Fruit fly (Drosophila melanogaster) whole organism, embryonic: ENCODE results near the gene c12.2.
A peak's percentile ranks its signal among the peaks of the same experiment; 100 is the strongest.

ENCODE experiments used
- Aef1 ChIP-seq: fragments of 200-800 bp; sonication (Bioruptor generic); IDR thresholded peaks from 3 replicates; pipeline ENCODE4 v1.3.6; 2022; ENCODE audit warnings: missing biosample characterization, missing genetic modification characterization
- Bgb ChIP-seq: fragments of 200-800 bp; sonication (Bioruptor generic); IDR thresholded peaks from 2 replicates; pipeline ENCODE4 v1.3.6; 2022; ENCODE audit warnings: missing biosample characterization, missing genetic modification characterization; ENCODE audit not compliant: partially characterized antibody
- CG10979 ChIP-seq: fragments of 200-800 bp; sonication (Bioruptor generic); optimal IDR thresholded peaks from 2 replicates; lab custom pipeline; 2018; ENCODE audit warnings: missing biosample characterization, mild to moderate bottlenecking, missing genetic modification characterization, moderate library complexity
- CG2199 ChIP-seq: fragments of 200-800 bp; sonication (Bioruptor generic); IDR thresholded peaks from 3 replicates; pipeline ENCODE4 v1.3.6; 2022; ENCODE audit warnings: missing biosample characterization, missing genetic modification characterization
- CG32532 ChIP-seq: fragments of 200-800 bp; sonication (Bioruptor generic); IDR thresholded peaks from 2 replicates; pipeline ENCODE4 v1.3.6; 2022; ENCODE audit warnings: missing biosample characterization, missing genetic modification characterization
- CG3281 ChIP-seq: fragments of 200-800 bp; sonication (Bioruptor generic); optimal IDR thresholded peaks from 3 replicates; lab custom pipeline; 2017; ENCODE audit warnings: missing biosample characterization, mild to moderate bottlenecking, missing genetic modification characterization
- CG4617 ChIP-seq: fragments of 200-800 bp; sonication (Bioruptor generic); optimal IDR thresholded peaks from 3 replicates; lab custom pipeline; 2016; ENCODE audit warnings: missing biosample characterization, missing genetic modification characterization, borderline replicate concordance
- CG6272 ChIP-seq: fragments of 200-800 bp; sonication (Bioruptor generic); IDR thresholded peaks from 2 replicates; pipeline ENCODE4 v1.3.6; 2022; ENCODE audit warnings: missing biosample characterization, missing genetic modification characterization
- CG7271 ChIP-seq: fragments of 200-800 bp; sonication (Bioruptor generic); optimal IDR thresholded peaks from 2 replicates; lab custom pipeline; 2018; ENCODE audit warnings: missing biosample characterization, mild to moderate bottlenecking, missing genetic modification characterization, moderate library complexity
- CG7987 ChIP-seq: fragments of 200-800 bp; sonication (Bioruptor generic); optimal IDR thresholded peaks from 2 replicates; lab custom pipeline; 2018; ENCODE audit warnings: missing biosample characterization, mild to moderate bottlenecking, missing genetic modification characterization, moderate library complexity
- Camta ChIP-seq: fragments of 200-800 bp; sonication (Bioruptor generic); optimal IDR thresholded peaks from 2 replicates; lab custom pipeline; 2016; ENCODE audit warnings: missing biosample characterization, missing genetic modification characterization
- HLH3B ChIP-seq: fragments of 200-800 bp; sonication (Bioruptor generic); IDR thresholded peaks from 2 replicates; pipeline ENCODE4 v1.3.6; 2022; ENCODE audit warnings: missing biosample characterization, missing genetic modification characterization
- Jarid2 ChIP-seq: fragments of 200-800 bp; sonication (Bioruptor generic); optimal IDR thresholded peaks from 3 replicates; lab custom pipeline; 2017; ENCODE audit warnings: mild to moderate bottlenecking, missing biosample characterization, missing genetic modification reagents, missing genetic modification characterization
- Myb ChIP-seq: fragments of 200-800 bp; sonication (Bioruptor generic); optimal IDR thresholded peaks from 2 replicates; lab custom pipeline; 2016; ENCODE audit warnings: missing biosample characterization, missing genetic modification characterization
- NK7.1 ChIP-seq: fragments of 200-800 bp; sonication (Bioruptor generic); optimal IDR thresholded peaks from 3 replicates; lab custom pipeline; 2016; ENCODE audit warnings: missing biosample characterization, missing genetic modification characterization
- NfI ChIP-seq: fragments of 200-800 bp; sonication (Bioruptor generic); optimal IDR thresholded peaks from 3 replicates; lab custom pipeline; 2018; ENCODE audit warnings: missing biosample characterization, mild to moderate bottlenecking, missing genetic modification characterization, moderate library complexity
- Ravus ChIP-seq: fragments of 200-800 bp; sonication (Bioruptor generic); IDR thresholded peaks from 2 replicates; pipeline ENCODE4 v1.3.6; 2022; ENCODE audit warnings: missing biosample characterization, missing genetic modification characterization
- Rfx ChIP-seq: fragments of 200-800 bp; sonication (Bioruptor generic); IDR thresholded peaks from 2 replicates; pipeline ENCODE4 v1.3.6; 2022; ENCODE audit warnings: missing biosample characterization, missing genetic modification characterization
- Side ChIP-seq: fragments of 200-800 bp; sonication (Bioruptor generic); optimal IDR thresholded peaks from 2 replicates; lab custom pipeline; 2016; ENCODE audit warnings: missing biosample characterization, missing genetic modification characterization
- bcd ChIP-seq: fragments of 200-800 bp; sonication (Bioruptor generic); optimal IDR thresholded peaks from 2 replicates; lab custom pipeline; 2017; ENCODE audit warnings: missing biosample characterization, mild to moderate bottlenecking, missing genetic modification characterization
- cato ChIP-seq: fragments of 200-800 bp; sonication (Bioruptor generic); optimal IDR thresholded peaks from 2 replicates; lab custom pipeline; 2016; ENCODE audit warnings: missing biosample characterization, missing genetic modification characterization, borderline replicate concordance
- crp ChIP-seq, 2 experiments: fragments of 200-800 bp; sonication (Bioruptor generic); optimal IDR thresholded peaks; 2 replicates in 1 of 2; 3 replicates in 1 of 2; lab custom pipeline; 2017; ENCODE audit warnings: missing biosample characterization in 2 of 2, missing genetic modification characterization in 2 of 2, mild to moderate bottlenecking in 1 of 2, moderate library complexity in 1 of 2
- ems ChIP-seq: fragments of 200-800 bp; sonication (Bioruptor generic); optimal IDR thresholded peaks from 3 replicates; lab custom pipeline; 2016; ENCODE audit warnings: missing biosample characterization, missing genetic modification characterization
- esg ChIP-seq: fragments of 200-800 bp; sonication (Bioruptor generic); conservative IDR thresholded peaks from 2 replicates; pipeline ENCODE4 v1.3.6; 2022; ENCODE audit warnings: missing biosample characterization, missing genetic modification characterization
- gfzf ChIP-seq: fragments of 200-800 bp; sonication (Bioruptor generic); optimal IDR thresholded peaks from 2 replicates; lab custom pipeline; 2016; ENCODE audit warnings: missing biosample characterization, mild to moderate bottlenecking, missing genetic modification characterization, moderate library complexity
- hkb ChIP-seq, 2 experiments: fragments of 200-800 bp in 1 of 2; fragments of >200 bp in 1 of 2; sonication (Bioruptor generic) in 1 of 2; IDR thresholded peaks in 1 of 2; optimal IDR thresholded peaks in 1 of 2; 2 replicates each; pipeline versions ENCODE4 v1.3.6 to Lab custom; 2017 to 2022; ENCODE audit warnings: missing biosample characterization in 1 of 2, missing genetic modification characterization in 1 of 2
- hth ChIP-seq: fragments of >200 bp; optimal IDR thresholded peaks from 2 replicates; lab custom pipeline; 2017; ENCODE audit warnings: inconsistent platforms
- jumu ChIP-seq: fragments of 200-800 bp; sonication (Bioruptor generic); optimal IDR thresholded peaks from 3 replicates; lab custom pipeline; 2016; ENCODE audit warnings: missing biosample characterization, missing genetic modification characterization
- klu ChIP-seq: fragments of 200-800 bp; sonication (Bioruptor generic); IDR thresholded peaks from 2 replicates; pipeline ENCODE4 v1.3.6; 2022; ENCODE audit warnings: missing biosample characterization, missing genetic modification characterization
- lmd ChIP-seq: fragments of 200-800 bp; sonication (Bioruptor generic); IDR thresholded peaks from 2 replicates; pipeline ENCODE4 v1.3.6; 2022; ENCODE audit warnings: missing biosample characterization, missing genetic modification characterization
- nom ChIP-seq: fragments of 200-800 bp; sonication (Bioruptor generic); optimal IDR thresholded peaks from 2 replicates; lab custom pipeline; 2017; ENCODE audit warnings: missing biosample characterization, missing genetic modification characterization, mild to moderate bottlenecking, moderate library complexity, missing genetic modification reagents
- pb ChIP-seq: fragments of 200-800 bp; sonication (Bioruptor generic); optimal IDR thresholded peaks from 3 replicates; lab custom pipeline; 2016; ENCODE audit warnings: missing biosample characterization, missing genetic modification characterization
- sima ChIP-seq: fragments of 200-800 bp; sonication (Bioruptor generic); optimal IDR thresholded peaks from 2 replicates; lab custom pipeline; 2016; ENCODE audit warnings: missing biosample characterization, missing genetic modification characterization
- sisA ChIP-seq: fragments of 200-800 bp; sonication (Bioruptor generic); IDR thresholded peaks from 2 replicates; pipeline ENCODE4 v1.3.6; 2022; ENCODE audit warnings: missing biosample characterization, missing genetic modification characterization
- tap ChIP-seq: fragments of 200-800 bp; optimal IDR thresholded peaks from 3 replicates; lab custom pipeline; 2019; ENCODE audit warnings: missing biosample characterization, mild to moderate bottlenecking, missing genetic modification characterization, moderate library complexity
- twi ChIP-seq: fragments of 200-800 bp; optimal IDR thresholded peaks from 2 replicates; lab custom pipeline; 2019; ENCODE audit warnings: missing biosample characterization, mild to moderate bottlenecking, missing genetic modification characterization, moderate library complexity
- unpg ChIP-seq: fragments of 200-800 bp; sonication (Bioruptor generic); optimal IDR thresholded peaks from 3 replicates; lab custom pipeline; 2018; ENCODE audit warnings: missing biosample characterization, mild to moderate bottlenecking, missing genetic modification characterization, moderate library complexity
- zfh1 ChIP-seq: fragments of 200-800 bp; sonication (Bioruptor generic); IDR thresholded peaks from 3 replicates; pipeline ENCODE4 v1.3.6; 2022; ENCODE audit warnings: missing biosample characterization, missing genetic modification characterization

The c12.2 gene

DNA sequence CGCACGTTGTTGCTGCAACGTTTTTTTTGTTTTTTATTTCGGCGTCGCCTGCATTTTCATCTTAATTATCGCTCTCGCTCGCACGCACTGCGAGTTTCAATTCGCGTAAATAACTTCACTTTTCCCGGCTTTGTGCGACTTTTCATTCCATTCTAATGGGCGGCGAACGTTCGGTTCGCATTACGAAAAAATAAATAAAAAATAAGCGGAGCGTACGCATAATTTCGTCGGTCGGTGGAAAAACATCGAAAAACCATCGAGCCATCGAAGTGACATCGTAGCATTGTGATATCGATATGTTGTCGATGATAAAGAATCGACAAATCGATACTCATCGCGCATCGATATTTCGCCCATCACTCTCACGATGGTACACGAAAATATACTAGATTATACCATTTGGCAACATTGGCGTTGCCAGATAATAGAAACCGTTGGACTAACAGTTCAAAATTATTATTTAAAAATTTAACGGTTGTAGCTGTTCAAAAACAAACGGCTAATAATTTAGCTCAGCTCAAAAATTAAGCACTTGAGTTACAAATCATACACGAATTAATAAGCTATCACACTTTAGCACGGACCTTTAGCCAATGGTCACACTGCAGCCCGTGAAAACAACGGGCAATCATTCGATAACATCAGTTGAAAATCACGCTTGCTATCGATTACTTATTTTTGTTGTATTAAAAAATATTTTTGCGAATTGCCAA lies 37.0 kb downstream of the c12.2 start, which contains the start of the genes Zdhhc8 and BCL7-like (continued):
- TF ChIP-seq zfh1: peak; percentile 47; the same call in 2 of the 3 replicates
- TF ChIP-seq CG3281 (GFP tag; lab: Kevin White, UChicago): no peak
- TF ChIP-seq Jarid2 (GFP tag; lab: Kevin White, UChicago): peak; percentile 59
- TF ChIP-seq CG7987 (GFP tag; lab: Kevin White, UChicago): no peak
- TF ChIP-seq HLH3B (GFP tag; lab: Robert Waterston, UW): 0 out of 2 replicates have a peak, but pooled peaks have one; percentile 27
- peak; percentile 3 for TF ChIP-seq CG4617 (GFP tag; lab: Kevin White, UChicago)
- no peak for TF ChIP-seq Side (GFP tag; lab: Kevin White, UChicago)
- peak; percentile 48 for TF ChIP-seq Rfx (GFP tag; lab: Robert Waterston, UW)
- TF ChIP-seq pb (GFP tag; lab: Kevin White, UChicago): no peak
- peak; percentile 5 for TF ChIP-seq ems
- peak; percentile 99 for TF ChIP-seq Bgb (GFP tag; lab: Robert Waterston, UW)
- TF ChIP-seq sisA: peak; percentile 46; the same call in 1 of the 2 replicates
- TF ChIP-seq cato (GFP tag; lab: Kevin White, UChicago): peak; percentile 16
- TF ChIP-seq NfI (GFP tag; lab: Kevin White, UChicago): no peak
- no peak for TF ChIP-seq Ravus (GFP tag; lab: Robert Waterston, UW)
- no peak for TF ChIP-seq unpg
- no peak for TF ChIP-seq CG32532
- no peak for TF ChIP-seq CG2199
- TF ChIP-seq twi (tag; lab: Kevin White, UChicago): no peak
- TF ChIP-seq hth (lab: Kevin White, UChicago): no peak
- no peak for TF ChIP-seq tap
- TF ChIP-seq hkb (optimal IDR thresholded peaks at IDR 0.05; lab: Kevin White, UChicago): no peak
- TF ChIP-seq hkb (GFP tag; IDR thresholded peaks at IDR 0.05; lab: Robert Waterston, UW): no peak
- peak in 1 of 2 experiments; percentile 29 for TF ChIP-seq crp (GFP tag; optimal IDR thresholded peaks at IDR 0.05; lab: Kevin White, UChicago)
- TF ChIP-seq Aef1: peak; percentile 47
- peak; percentile 37 for TF ChIP-seq nom (GFP tag; lab: Kevin White, UChicago)
- peak; percentile 61 for TF ChIP-seq gfzf (GFP tag; lab: Kevin White, UChicago)
- peak; percentile 84 for TF ChIP-seq Myb (GFP tag; lab: Kevin White, UChicago)
- TF ChIP-seq esg (GFP tag; lab: Robert Waterston, UW): 0 out of 2 replicates have a peak, but pooled peaks have one; percentile 39
- TF ChIP-seq bcd: peak; percentile 23
- TF ChIP-seq CG10979: no peak
- no peak for TF ChIP-seq sima (GFP tag; lab: Kevin White, UChicago)
- no peak for TF ChIP-seq Camta (GFP tag; lab: Kevin White, UChicago)
- TF ChIP-seq CG7271 (tag; lab: Kevin White, UChicago): no peak
- TF ChIP-seq CG6272 (GFP tag; lab: Robert Waterston, UW): 0 out of 2 replicates have a peak, but pooled peaks have one; percentile 18
- TF ChIP-seq NK7.1 (GFP tag; lab: Kevin White, UChicago): no peak
- TF ChIP-seq jumu (GFP tag; lab: Kevin White, UChicago): no peak
- TF ChIP-seq lmd: peak; percentile 35; the same call in 1 of the 2 replicates
- TF ChIP-seq klu (GFP tag; lab: Robert Waterston, UW): no peak
